Worm (Caenorhabditis elegans): Measurements from ENCODE around the gene pigw-1.

The pigw-1 gene

DNA sequence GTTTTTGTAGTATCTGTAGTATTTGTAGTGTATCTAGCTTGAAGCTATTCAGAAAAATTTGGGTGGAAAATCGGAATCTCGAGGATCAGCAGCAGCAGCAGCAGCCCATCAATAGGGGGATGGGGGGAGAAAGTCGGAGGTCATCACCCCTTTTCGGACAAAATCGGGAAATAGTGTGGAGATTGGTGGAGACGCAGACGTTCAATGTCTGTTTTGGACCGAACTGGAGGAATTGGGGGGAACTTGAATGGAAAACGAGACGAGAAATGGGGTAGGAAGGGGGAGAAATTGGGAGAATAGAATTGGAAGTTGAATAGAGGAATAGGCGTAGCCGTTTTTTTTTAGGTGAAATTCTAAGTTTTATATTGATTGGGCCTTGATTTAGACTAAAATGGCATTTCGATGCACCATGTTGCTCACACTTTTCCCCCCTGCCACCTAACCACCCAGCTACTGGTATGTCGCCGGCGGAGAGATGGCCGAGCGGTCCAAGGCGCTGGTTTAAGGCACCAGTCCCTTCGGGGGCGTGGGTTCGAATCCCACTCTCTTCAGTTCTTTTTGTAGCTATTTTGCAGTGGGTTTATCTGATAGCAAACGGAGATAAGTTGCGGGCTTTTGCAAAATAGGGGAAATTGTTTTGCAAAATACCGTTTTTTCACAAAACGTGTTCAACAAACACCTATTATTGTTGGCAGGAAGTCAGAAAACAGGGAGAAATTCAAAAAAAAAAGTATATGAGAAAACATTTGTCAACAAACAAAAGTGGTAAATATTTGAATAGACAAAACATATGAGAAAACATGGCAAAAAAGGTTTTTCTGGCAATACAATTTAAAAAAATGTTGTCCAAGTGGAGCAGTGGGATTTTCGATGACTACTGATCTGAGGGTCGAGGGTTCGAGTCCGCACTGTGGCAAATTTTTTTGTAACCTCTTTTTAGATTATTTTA is 24.6 kb downstream of the pigw-1 start:
- TF ChIP-seq ztf-22 (GFP tag; optimal IDR thresholded peaks at IDR 0.05) (no peak), bed-1 (GFP tag; IDR thresholded peaks at IDR 0.05) (no peak), zfh-2 (GFP tag; conservative IDR thresholded peaks at IDR 0.05) (peak; percentile 62), F49E8.2 (tag; optimal IDR thresholded peaks at IDR 0.05; ENCODE audit: insufficient read depth) (no peak), dox-1 (GFP tag; IDR thresholded peaks at IDR 0.05) (no peak; the same call in 1 of the 2 replicates), Y67H2A.10 (GFP tag; conservative IDR thresholded peaks at IDR 0.05) (no peak), lin-54 (GFP tag; optimal IDR thresholded peaks at IDR 0.05) (peak; percentile 17), egl-18 (GFP tag; IDR thresholded peaks at IDR 0.05) (no peak), T07F8.4 (tag; optimal IDR thresholded peaks at IDR 0.05) (no peak), tbp1 (GFP tag; optimal IDR thresholded peaks at IDR 0.05) (peak; percentile 91), F55B11.4 (tag; optimal IDR thresholded peaks at IDR 0.05; ENCODE audit: borderline replicate concordance, insufficient read depth) (no peak), lin-40 (tag; optimal IDR thresholded peaks at IDR 0.05) (no peak), ZK185.1 (tag; optimal IDR thresholded peaks at IDR 0.05; ENCODE audit: poor library complexity, severe bottlenecking) (no peak), Y95B8A.8 (GFP tag; IDR thresholded peaks at IDR 0.05) (no peak), hlh-26 (GFP tag; conservative IDR thresholded peaks at IDR 0.05) (no peak), nfyb-1 (GFP tag; IDR thresholded peaks at IDR 0.05) (peak; percentile 67; the same call in 1 of the 2 replicates), ztf-18 (tag; optimal IDR thresholded peaks at IDR 0.05) (peak; percentile 59), ztf-25 (GFP tag; IDR thresholded peaks at IDR 0.05) (0 out of 2 replicates have a peak, but pooled peaks have one; percentile 25), ztf-3 (GFP tag; optimal IDR thresholded peaks at IDR 0.05) (no peak), Y53G8AR.9 (GFP tag; conservative IDR thresholded peaks at IDR 0.05) (no peak), Y56A3A.18 (GFP tag; IDR thresholded peaks at IDR 0.05) (no peak), lin-26 (GFP tag; IDR thresholded peaks at IDR 0.05) (peak; percentile 76), akir-1 (GFP tag; optimal IDR thresholded peaks at IDR 0.05) (no peak), F57A8.1 (GFP tag; optimal IDR thresholded peaks at IDR 0.05) (no peak), nhr-80 (tag; optimal IDR thresholded peaks at IDR 0.05) (no peak), egl-44 (GFP tag; IDR thresholded peaks at IDR 0.05) (0 out of 2 replicates have a peak, but pooled peaks have one; percentile 30), madf-8 (GFP tag; conservative IDR thresholded peaks at IDR 0.05) (no peak), tlf-1 (GFP tag; optimal IDR thresholded peaks at IDR 0.05) (no peak), snpc-1.3 (tag; optimal IDR thresholded peaks at IDR 0.05; ENCODE audit: insufficient read depth) (no peak), T26A5.8 (tag; optimal IDR thresholded peaks at IDR 0.05) (no peak), die-1 (tag; optimal IDR thresholded peaks at IDR 0.05) (peak; percentile 69), ekl-4 (GFP tag; IDR thresholded peaks at IDR 0.05) (peak; percentile 35; the same call in 1 of the 2 replicates), lin-35 (GFP tag; optimal IDR thresholded peaks at IDR 0.05) (peak in 1 of 3 experiments; percentile 21), K11D2.4 (GFP tag; IDR thresholded peaks at IDR 0.05) (no peak), snpc-1.1 (tag; optimal IDR thresholded peaks at IDR 0.05; ENCODE audit: insufficient read depth) (no peak), F37B4.10 (GFP tag; IDR thresholded peaks at IDR 0.05) (no peak), nhr-90 (tag; optimal IDR thresholded peaks at IDR 0.05) (peak; percentile 67), rcor-1 (GFP tag; IDR thresholded peaks at IDR 0.05) (peak; percentile 29; the same call in 1 of the 2 replicates), ztf-28 (GFP tag; IDR thresholded peaks at IDR 0.05) (no peak), efl-1 (GFP tag; optimal IDR thresholded peaks at IDR 0.05) (no peak), B0035.1 (tag; optimal IDR thresholded peaks at IDR 0.05) (no peak), nhr-120 (GFP tag; IDR thresholded peaks at IDR 0.05) (no peak), D2030.7 (GFP tag; IDR thresholded peaks at IDR 0.05) (peak; percentile 75), lag-1 (GFP tag; IDR thresholded peaks at IDR 0.05) (no peak), F52B5.7 (tag; optimal IDR thresholded peaks at IDR 0.05) (no peak), F39B2.1 (GFP tag; IDR thresholded peaks at IDR 0.05) (no peak)
